Worm (Caenorhabditis elegans) whole organism, L4 larva: Measurements from ENCODE around the gene cox-6A.

Experiments
- F10B5.3 ChIP-seq: sonication (generic microtip); optimal IDR thresholded peaks from 2 replicates; lab custom pipeline; 2016; ENCODE audit warnings: mild to moderate bottlenecking, missing genetic modification characterization, missing compliant biosample characterization
- F26F4.8 ChIP-seq: fragments of 200-800 bp; sonication (Bioruptor generic); conservative IDR thresholded peaks from 2 replicates; pipeline ENCODE4 v1.3.6; 2022; ENCODE audit warnings: missing genetic modification characterization, missing compliant biosample characterization
- F44E2.7 ChIP-seq: fragments of 200-800 bp; sonication (Bioruptor generic); IDR thresholded peaks from 2 replicates; pipeline ENCODE4 v2.1.2; 2022; ENCODE audit warnings: missing genetic modification characterization, missing compliant biosample characterization
- R02D3.7 ChIP-seq: fragments of 150-350 bp; sonication (generic microtip); optimal IDR thresholded peaks from 3 replicates; lab custom pipeline; 2014; ENCODE audit warnings: missing biosample characterization, missing genetic modification characterization
- Y105C5A.15 ChIP-seq: fragments of 200-800 bp; sonication (Bioruptor generic); IDR thresholded peaks from 2 replicates; pipeline ENCODE4 v1.3.6; 2022; ENCODE audit warnings: missing genetic modification characterization, missing compliant biosample characterization
- Y5F2A.4 ChIP-seq: fragments of 200-800 bp; sonication (Bioruptor generic); optimal IDR thresholded peaks from 2 replicates; lab custom pipeline; 2018; ENCODE audit warnings: mild to moderate bottlenecking, missing genetic modification characterization, missing compliant biosample characterization
- ZK337.2 ChIP-seq: fragments of 200-800 bp; sonication (Bioruptor generic); IDR thresholded peaks from 2 replicates; pipeline ENCODE4 v1.3.6; 2022; ENCODE audit warnings: missing genetic modification reagents, missing genetic modification characterization, missing compliant biosample characterization
- ZK546.5 ChIP-seq, 2 experiments: sonication (generic microtip); optimal IDR thresholded peaks; 2 replicates each; lab custom pipeline; 2017; ENCODE audit warnings: missing biosample characterization in 2 of 2, missing genetic modification characterization in 2 of 2
- aly-2 ChIP-seq: sonication (generic microtip); optimal IDR thresholded peaks from 2 replicates; lab custom pipeline; 2018; ENCODE audit warnings: missing biosample characterization, missing genetic modification characterization
- ceh-20 ChIP-seq: fragments of 200-800 bp; sonication (Bioruptor generic); IDR thresholded peaks from 2 replicates; pipeline ENCODE4 v1.3.6; 2022; ENCODE audit warnings: missing genetic modification reagents, missing genetic modification characterization, missing compliant biosample characterization
- ceh-62 ChIP-seq: sonication (generic microtip); optimal IDR thresholded peaks from 2 replicates; lab custom pipeline; 2017; ENCODE audit warnings: missing biosample characterization, missing genetic modification characterization
- ces-1 ChIP-seq: fragments of 150-350 bp; sonication (generic microtip); optimal IDR thresholded peaks from 4 replicates; lab custom pipeline; 2014; ENCODE audit warnings: missing biosample characterization, missing genetic modification reagents, missing genetic modification characterization
- daf-16 ChIP-seq, 3 experiments: sonication (generic microtip); optimal IDR thresholded peaks; 2 replicates each; lab custom pipeline; 2016 to 2017; ENCODE audit warnings: missing genetic modification characterization in 3 of 3, missing genetic modification reagents in 3 of 3, mild to moderate bottlenecking in 2 of 3, missing compliant biosample characterization in 2 of 3, missing biosample characterization in 1 of 3, moderate library complexity in 1 of 3
- dmd-6 ChIP-seq: fragments of 200-800 bp; sonication (Bioruptor generic); IDR thresholded peaks from 2 replicates; pipeline ENCODE4 v1.3.6; 2022; ENCODE audit warnings: missing genetic modification reagents, missing genetic modification characterization, missing compliant biosample characterization
- dmd-8 ChIP-seq: fragments of 200-800 bp; sonication (Bioruptor generic); IDR thresholded peaks from 2 replicates; pipeline ENCODE4 v1.3.6; 2022; ENCODE audit warnings: missing genetic modification characterization, missing compliant biosample characterization
- duxl-1 ChIP-seq: sonication (generic microtip); optimal IDR thresholded peaks from 2 replicates; lab custom pipeline; 2016; ENCODE audit warnings: mild to moderate bottlenecking, missing genetic modification characterization, moderate library complexity, missing compliant biosample characterization; ENCODE audit not compliant: poor library complexity
- gei-8 ChIP-seq: fragments of 200-800 bp; sonication (Bioruptor generic); optimal IDR thresholded peaks from 2 replicates; lab custom pipeline; 2018; ENCODE audit warnings: mild to moderate bottlenecking, missing genetic modification characterization, missing compliant biosample characterization
- hlh-11 ChIP-seq: fragments of 200-800 bp; sonication (Bioruptor generic); optimal IDR thresholded peaks from 2 replicates; lab custom pipeline; 2018; ENCODE audit warnings: mild to moderate bottlenecking, missing genetic modification characterization, missing compliant biosample characterization
- hlh-30 ChIP-seq: sonication (generic microtip); optimal IDR thresholded peaks from 2 replicates; lab custom pipeline; 2017; ENCODE audit warnings: antibody characterized with exemption, mild to moderate bottlenecking, missing genetic modification characterization, missing compliant biosample characterization; ENCODE audit not compliant: insufficient read depth
- lin-1 ChIP-seq: fragments of 200-800 bp; sonication (Bioruptor generic); IDR thresholded peaks from 2 replicates; pipeline ENCODE4 v1.3.6; 2022; ENCODE audit warnings: missing genetic modification reagents, missing genetic modification characterization, missing compliant biosample characterization
- lin-13 ChIP-seq: fragments of 150-350 bp; optimal IDR thresholded peaks from 2 replicates; lab custom pipeline; 2014; ENCODE audit warnings: missing biosample characterization, missing genetic modification reagents, missing genetic modification characterization
- lsy-2 ChIP-seq, 2 experiments: fragments of 150-350 bp in 1 of 2; sonication (generic microtip) in 1 of 2; optimal IDR thresholded peaks; 2 replicates each; lab custom pipeline; 2014 to 2017; ENCODE audit warnings: missing biosample characterization in 2 of 2, missing genetic modification characterization in 2 of 2
- madf-9 ChIP-seq: fragments of 200-800 bp; sonication (Bioruptor generic); conservative IDR thresholded peaks from 2 replicates; pipeline ENCODE4 v1.3.6; 2022; ENCODE audit warnings: missing genetic modification reagents, missing genetic modification characterization, missing compliant biosample characterization
- mdl-1 ChIP-seq, 2 experiments: fragments of 150-350 bp in 1 of 2; sonication (generic microtip) in 1 of 2; optimal IDR thresholded peaks; 2 replicates each; lab custom pipeline; 2014 to 2017; ENCODE audit warnings: missing biosample characterization in 2 of 2, missing genetic modification characterization in 2 of 2
- mdt-29 ChIP-seq: fragments of 200-800 bp; sonication (Bioruptor generic); IDR thresholded peaks from 2 replicates; pipeline ENCODE4 v1.3.6; 2022; ENCODE audit warnings: missing genetic modification reagents, missing genetic modification characterization, missing compliant biosample characterization
- mxl-2 ChIP-seq: fragments of 200-800 bp; sonication (Bioruptor generic); conservative IDR thresholded peaks from 2 replicates; pipeline ENCODE4 v1.3.6; 2022; ENCODE audit warnings: missing genetic modification reagents, missing genetic modification characterization, missing compliant biosample characterization
- mxl-3 ChIP-seq: fragments of 200-800 bp; sonication (Bioruptor generic); optimal IDR thresholded peaks from 2 replicates; lab custom pipeline; 2018; ENCODE audit warnings: mild to moderate bottlenecking, missing genetic modification characterization, missing compliant biosample characterization
- nhr-10 ChIP-seq: fragments of 150-350 bp; optimal IDR thresholded peaks from 2 replicates; lab custom pipeline; 2014; ENCODE audit warnings: missing biosample characterization, missing genetic modification characterization
- nhr-25 ChIP-seq: sonication (generic microtip); optimal IDR thresholded peaks from 2 replicates; lab custom pipeline; 2017; ENCODE audit warnings: missing genetic modification characterization, mild to moderate bottlenecking, missing compliant biosample characterization, antibody characterized with exemption, moderate library complexity, borderline replicate concordance; ENCODE audit not compliant: insufficient read depth
- nhr-28 ChIP-seq: fragments of 150-350 bp; optimal IDR thresholded peaks from 2 replicates; lab custom pipeline; 2014; ENCODE audit warnings: missing biosample characterization, missing genetic modification characterization
- nhr-41 ChIP-seq: fragments of 200-800 bp; sonication (Bioruptor generic); IDR thresholded peaks from 2 replicates; pipeline ENCODE4 v1.3.6; 2022; ENCODE audit warnings: missing genetic modification reagents, missing genetic modification characterization, missing compliant biosample characterization
- nhr-48 ChIP-seq: sonication (generic microtip); optimal IDR thresholded peaks from 2 replicates; lab custom pipeline; 2016; ENCODE audit warnings: mild to moderate bottlenecking, missing genetic modification characterization, missing compliant biosample characterization
- nhr-6 ChIP-seq: fragments of 150-350 bp; optimal IDR thresholded peaks from 2 replicates; lab custom pipeline; 2014; ENCODE audit warnings: missing biosample characterization, missing genetic modification characterization
- php-3 ChIP-seq: fragments of 200-800 bp; sonication (Bioruptor generic); IDR thresholded peaks from 2 replicates; pipeline ENCODE4 v1.3.6; 2022; ENCODE audit warnings: missing genetic modification reagents, missing genetic modification characterization, missing compliant biosample characterization
- pqm-1 ChIP-seq: sonication (generic microtip); optimal IDR thresholded peaks from 2 replicates; lab custom pipeline; 2017; ENCODE audit warnings: missing biosample characterization, missing genetic modification characterization
- sdz-12 ChIP-seq: fragments of 200-800 bp; sonication (Bioruptor generic); optimal IDR thresholded peaks from 2 replicates; lab custom pipeline; 2018; ENCODE audit warnings: mild to moderate bottlenecking, missing genetic modification characterization, missing compliant biosample characterization
- skn-1 ChIP-seq: fragments of 150-350 bp; optimal IDR thresholded peaks from 2 replicates; lab custom pipeline; 2014; ENCODE audit warnings: missing biosample characterization, missing genetic modification characterization
- spr-3 ChIP-seq: fragments of 200-800 bp; sonication (Bioruptor generic); optimal IDR thresholded peaks from 2 replicates; lab custom pipeline; 2018; ENCODE audit warnings: mild to moderate bottlenecking, missing genetic modification characterization, missing compliant biosample characterization
- unc-39 ChIP-seq: sonication (generic microtip); optimal IDR thresholded peaks from 2 replicates; lab custom pipeline; 2017; ENCODE audit warnings: missing biosample characterization, missing genetic modification characterization
- zfp-3 ChIP-seq: fragments of 200-800 bp; sonication (Bioruptor generic); conservative IDR thresholded peaks from 2 replicates; pipeline ENCODE4 v1.3.6; 2022; ENCODE audit warnings: missing genetic modification reagents, missing genetic modification characterization, missing compliant biosample characterization
- zip-11 ChIP-seq: fragments of 200-800 bp; sonication (Bioruptor generic); IDR thresholded peaks from 2 replicates; pipeline ENCODE4 v1.3.6; 2022; ENCODE audit warnings: missing genetic modification characterization, missing compliant biosample characterization
- zip-2 ChIP-seq: fragments of 150-350 bp; optimal IDR thresholded peaks from 2 replicates; lab custom pipeline; 2014; ENCODE audit warnings: missing biosample characterization, missing genetic modification characterization

Gene cox-6A

ce11 chrIII:5096741-5097140 lies 15.2 kb downstream of the cox-6A start:
- TF ChIP-seq zip-11 = no peak
- TF ChIP-seq ZK546.5 (tag; optimal IDR thresholded peaks at IDR 0.05; lab: Kevin White, UChicago) = no peak
- TF ChIP-seq ceh-62 = no peak
- TF ChIP-seq ceh-20 (GFP tag; lab: Robert Waterston, UW) = 0 out of 2 replicates have a peak, but pooled peaks have one; percentile 10
- TF ChIP-seq madf-9 (GFP tag; lab: Robert Waterston, UW) = no peak
- no peak for TF ChIP-seq lsy-2 (tag; optimal IDR thresholded peaks at IDR 0.05; lab: Kevin White, UChicago)
- TF ChIP-seq nhr-48 (tag; lab: Kevin White, UChicago) = peak; percentile 48
- TF ChIP-seq F10B5.3 (tag; lab: Kevin White, UChicago) = no peak
- no peak for TF ChIP-seq duxl-1 (tag; lab: Kevin White, UChicago)
- TF ChIP-seq zfp-3 (GFP tag; lab: Robert Waterston, UW) = no peak
- no peak for TF ChIP-seq nhr-6 (tag; lab: Kevin White, UChicago)
- no peak for TF ChIP-seq daf-16 (GFP tag; optimal IDR thresholded peaks at IDR 0.05; lab: Kevin White, UChicago)
- TF ChIP-seq daf-16 (tag; optimal IDR thresholded peaks at IDR 0.05; lab: Kevin White, UChicago) = no peak
- peak; percentile 7 for TF ChIP-seq hlh-30 (tag; lab: Kevin White, UChicago)
- TF ChIP-seq ces-1 (GFP tag; lab: Kevin White, UChicago) = no peak
- TF ChIP-seq lin-13 = no peak
- TF ChIP-seq spr-3 (GFP tag; lab: Kevin White, UChicago) = no peak
- TF ChIP-seq aly-2 = no peak
- no peak for TF ChIP-seq mdt-29
- TF ChIP-seq mxl-3 = peak; percentile 85
- TF ChIP-seq lin-1 (GFP tag; lab: Robert Waterston, UW) = no peak
- TF ChIP-seq skn-1 (tag; lab: Kevin White, UChicago) = no peak
- no peak for TF ChIP-seq zip-2
- TF ChIP-seq mxl-2 (GFP tag; lab: Robert Waterston, UW) = no peak
- no peak for TF ChIP-seq nhr-10 (tag; lab: Kevin White, UChicago)
- TF ChIP-seq nhr-28 (tag; lab: Kevin White, UChicago) = peak; percentile 63
- TF ChIP-seq F44E2.7 (GFP tag; lab: Robert Waterston, UW) = no peak
- no peak for TF ChIP-seq F26F4.8 (GFP tag; lab: Robert Waterston, UW)
- TF ChIP-seq nhr-41 (GFP tag; lab: Robert Waterston, UW) = no peak
- TF ChIP-seq dmd-6 = peak; percentile 40
- no peak for TF ChIP-seq gei-8 (GFP tag; lab: Kevin White, UChicago)
- TF ChIP-seq dmd-8 = no peak
- TF ChIP-seq pqm-1 = no peak
- peak in 1 of 2 experiments; percentile 69 for TF ChIP-seq mdl-1 (tag; optimal IDR thresholded peaks at IDR 0.05; lab: Kevin White, UChicago)
- no peak for TF ChIP-seq unc-39
- no peak for TF ChIP-seq sdz-12 (GFP tag; lab: Kevin White, UChicago)
- no peak for TF ChIP-seq Y105C5A.15 (GFP tag; lab: Robert Waterston, UW)
- no peak for TF ChIP-seq R02D3.7
- no peak for TF ChIP-seq nhr-25 (tag; lab: Kevin White, UChicago)
- no peak for TF ChIP-seq Y5F2A.4 (GFP tag; lab: Kevin White, UChicago)
- TF ChIP-seq hlh-11 (tag; lab: Kevin White, UChicago) = peak; percentile 35
- no peak for TF ChIP-seq php-3 (GFP tag; lab: Robert Waterston, UW)
- TF ChIP-seq ZK337.2 (GFP tag; lab: Robert Waterston, UW) = no peak
